Worm (Caenorhabditis elegans) whole organism, L1 larva: ENCODE data around the gene F37C12.18.

ENCODE experiments used
- C04F5.9 ChIP-seq: sonication (generic microtip); optimal IDR thresholded peaks from 2 replicates; lab custom pipeline; 2016; ENCODE audit warnings: missing genetic modification characterization, missing compliant biosample characterization
- C16A3.4 ChIP-seq: fragments of 150-350 bp; optimal IDR thresholded peaks from 2 replicates; lab custom pipeline; 2014; ENCODE audit warnings: missing biosample characterization, missing genetic modification characterization
- aha-1 ChIP-seq: fragments of 150-350 bp; optimal IDR thresholded peaks from 2 replicates; lab custom pipeline; 2014; ENCODE audit warnings: missing biosample characterization, missing genetic modification characterization
- ama-1 ChIP-seq: fragments of 150-350 bp; optimal IDR thresholded peaks from 2 replicates; lab custom pipeline; 2014
- ceh-8 ChIP-seq: fragments of 200-800 bp; sonication (Bioruptor generic); optimal IDR thresholded peaks from 2 replicates; lab custom pipeline; 2018; ENCODE audit warnings: mild to moderate bottlenecking, missing genetic modification characterization, moderate library complexity, missing compliant biosample characterization
- ceh-88 ChIP-seq: fragments of 200-800 bp; sonication (Bioruptor generic); IDR thresholded peaks from 2 replicates; pipeline ENCODE4 v1.3.6; 2022; ENCODE audit warnings: missing genetic modification characterization, missing compliant biosample characterization
- dpl-1 ChIP-seq, 3 experiments: fragments of 150-350 bp in 2 of 3; sonication (generic microtip) in 1 of 3; optimal IDR thresholded peaks; 2 replicates each; lab custom pipeline; 2014 to 2017; ENCODE audit warnings: missing biosample characterization in 3 of 3, missing genetic modification characterization in 3 of 3, missing genetic modification reagents in 3 of 3
- dsc-1 ChIP-seq: sonication (generic microtip); optimal IDR thresholded peaks from 2 replicates; lab custom pipeline; 2016; ENCODE audit warnings: mild to moderate bottlenecking, missing genetic modification characterization, missing compliant biosample characterization
- egl-27 ChIP-seq, 2 experiments: fragments of 150-350 bp in 1 of 2; sonication (generic microtip); optimal IDR thresholded peaks; 3 replicates each; lab custom pipeline; 2017 to 2018; ENCODE audit warnings: missing biosample characterization in 2 of 2, missing genetic modification characterization in 2 of 2, missing genetic modification reagents in 2 of 2
- fkh-10 ChIP-seq: sonication (generic microtip); optimal IDR thresholded peaks from 2 replicates; lab custom pipeline; 2017; ENCODE audit warnings: missing biosample characterization, missing genetic modification reagents, missing genetic modification characterization
- fkh-8 ChIP-seq: sonication (generic microtip); optimal IDR thresholded peaks from 2 replicates; lab custom pipeline; 2016; ENCODE audit warnings: mild to moderate bottlenecking, missing genetic modification characterization, missing compliant biosample characterization
- grh-1 ChIP-seq: fragments of 200-800 bp; sonication (Bioruptor generic); IDR thresholded peaks from 2 replicates; pipeline ENCODE4 v1.3.6; 2022; ENCODE audit warnings: missing genetic modification reagents, missing genetic modification characterization, missing compliant biosample characterization
- hlh-17 ChIP-seq: fragments of 200-800 bp; sonication (Bioruptor generic); optimal IDR thresholded peaks from 2 replicates; lab custom pipeline; 2018; ENCODE audit warnings: missing genetic modification characterization, mild to moderate bottlenecking, missing compliant biosample characterization, moderate library complexity, borderline replicate concordance
- hlh-4 ChIP-seq: sonication (generic microtip); optimal IDR thresholded peaks from 2 replicates; lab custom pipeline; 2016; ENCODE audit warnings: mild to moderate bottlenecking, missing genetic modification characterization, missing compliant biosample characterization
- hpl-2 ChIP-seq: fragments of 150-350 bp; optimal IDR thresholded peaks from 2 replicates; lab custom pipeline; 2014; ENCODE audit warnings: missing biosample characterization, missing genetic modification reagents, missing genetic modification characterization
- isw-1 ChIP-seq: fragments of 200-800 bp; sonication (Bioruptor generic); IDR thresholded peaks from 2 replicates; pipeline ENCODE4 v1.3.6; 2022; ENCODE audit warnings: missing genetic modification characterization, missing compliant biosample characterization
- lin-13 ChIP-seq: fragments of 150-350 bp; optimal IDR thresholded peaks from 2 replicates; lab custom pipeline; 2014; ENCODE audit warnings: missing biosample characterization, missing genetic modification reagents, missing genetic modification characterization
- lin-14 ChIP-seq: fragments of 200-800 bp; sonication (Bioruptor generic); optimal IDR thresholded peaks from 2 replicates; lab custom pipeline; 2018; ENCODE audit warnings: mild to moderate bottlenecking, missing genetic modification characterization, moderate library complexity, missing compliant biosample characterization
- lin-35 ChIP-seq, 2 experiments: fragments of 150-350 bp; optimal IDR thresholded peaks; 2 replicates each; lab custom pipeline; 2014; ENCODE audit warnings: missing biosample characterization in 2 of 2, missing genetic modification characterization in 2 of 2, missing genetic modification reagents in 2 of 2
- lin-39 ChIP-seq: fragments of 150-350 bp; optimal IDR thresholded peaks from 2 replicates; lab custom pipeline; 2014; ENCODE audit warnings: missing biosample characterization, missing genetic modification reagents, missing genetic modification characterization
- lsy-2 ChIP-seq, 2 experiments: fragments of 150-350 bp; optimal IDR thresholded peaks; 2 replicates each; lab custom pipeline; 2014; ENCODE audit warnings: missing biosample characterization in 2 of 2, missing genetic modification characterization in 2 of 2
- mab-9 ChIP-seq: fragments of 200-800 bp; sonication (Bioruptor generic); IDR thresholded peaks from 2 replicates; pipeline ENCODE4 v1.3.6; 2022; ENCODE audit warnings: missing genetic modification reagents, missing genetic modification characterization, missing compliant biosample characterization
- mdl-1 ChIP-seq, 2 experiments: fragments of 150-350 bp; optimal IDR thresholded peaks; 2 replicates each; lab custom pipeline; 2014 to 2017; ENCODE audit warnings: missing biosample characterization in 2 of 2, missing genetic modification characterization in 2 of 2, inconsistent platforms in 1 of 2
- mef-2 ChIP-seq: fragments of 150-350 bp; optimal IDR thresholded peaks from 2 replicates; lab custom pipeline; 2014; ENCODE audit warnings: missing biosample characterization, missing genetic modification characterization
- nhr-11 ChIP-seq: fragments of 150-350 bp; optimal IDR thresholded peaks from 2 replicates; lab custom pipeline; 2014; ENCODE audit warnings: missing biosample characterization, missing genetic modification characterization
- nhr-19 ChIP-seq: fragments of 200-800 bp; sonication (Bioruptor generic); conservative IDR thresholded peaks from 2 replicates; pipeline ENCODE4 v1.3.6; 2022; ENCODE audit warnings: missing genetic modification characterization, missing compliant biosample characterization
- nhr-237 ChIP-seq: fragments of 150-350 bp; optimal IDR thresholded peaks from 2 replicates; lab custom pipeline; 2014; ENCODE audit warnings: missing biosample characterization, missing genetic modification characterization
- nhr-28 ChIP-seq: fragments of 150-350 bp; optimal IDR thresholded peaks from 2 replicates; lab custom pipeline; 2014; ENCODE audit warnings: missing biosample characterization, missing genetic modification characterization
- nhr-47 ChIP-seq: sonication (generic microtip); optimal IDR thresholded peaks from 2 replicates; lab custom pipeline; 2016; ENCODE audit warnings: mild to moderate bottlenecking, missing genetic modification characterization, moderate library complexity, missing compliant biosample characterization
- nhr-77 ChIP-seq: fragments of 150-350 bp; optimal IDR thresholded peaks from 2 replicates; lab custom pipeline; 2014; ENCODE audit warnings: missing biosample characterization, missing genetic modification characterization
- nhr-84 ChIP-seq: sonication (generic microtip); optimal IDR thresholded peaks from 2 replicates; lab custom pipeline; 2017; ENCODE audit warnings: missing biosample characterization, missing genetic modification characterization
- nhr-90 ChIP-seq: sonication (generic microtip); optimal IDR thresholded peaks from 2 replicates; lab custom pipeline; 2016; ENCODE audit warnings: mild to moderate bottlenecking, missing genetic modification characterization, missing compliant biosample characterization; ENCODE audit not compliant: poor library complexity
- pag-3 ChIP-seq: sonication (generic microtip); optimal IDR thresholded peaks from 2 replicates; lab custom pipeline; 2017; ENCODE audit warnings: missing genetic modification characterization, mild to moderate bottlenecking, missing compliant biosample characterization, antibody characterized with exemption, borderline replicate concordance; ENCODE audit not compliant: insufficient read depth
- rnt-1 ChIP-seq: sonication (generic microtip); optimal IDR thresholded peaks from 2 replicates; lab custom pipeline; 2016; ENCODE audit warnings: mild to moderate bottlenecking, missing genetic modification characterization, moderate library complexity, missing compliant biosample characterization
- snpc-4 ChIP-seq: fragments of 150-350 bp; optimal IDR thresholded peaks from 2 replicates; lab custom pipeline; 2014; ENCODE audit warnings: missing biosample characterization, missing genetic modification characterization
- sox-4 ChIP-seq: sonication (generic microtip); optimal IDR thresholded peaks from 2 replicates; lab custom pipeline; 2016; ENCODE audit warnings: missing genetic modification characterization, missing compliant biosample characterization
- sptf-1 ChIP-seq: fragments of 150-350 bp; optimal IDR thresholded peaks from 2 replicates; lab custom pipeline; 2014; ENCODE audit warnings: missing biosample characterization, missing genetic modification characterization
- unc-62 ChIP-seq: fragments of 150-350 bp; optimal IDR thresholded peaks from 2 replicates; lab custom pipeline; 2014; ENCODE audit warnings: missing biosample characterization, missing genetic modification reagents, missing genetic modification characterization
- unc-98 ChIP-seq: fragments of 200-800 bp; sonication (Bioruptor generic); IDR thresholded peaks from 2 replicates; pipeline ENCODE4 v1.3.6; 2022; ENCODE audit warnings: missing genetic modification characterization, missing compliant biosample characterization
- vab-15 ChIP-seq: sonication (generic microtip); optimal IDR thresholded peaks from 2 replicates; lab custom pipeline; 2017; ENCODE audit warnings: missing genotype, mild to moderate bottlenecking, missing genetic modification characterization, missing compliant biosample characterization
- zag-1 ChIP-seq: fragments of 150-350 bp; optimal IDR thresholded peaks from 2 replicates; lab custom pipeline; 2014; ENCODE audit warnings: missing biosample characterization, missing genetic modification characterization
- zip-4 ChIP-seq: fragments of 200-800 bp; sonication (Bioruptor generic); optimal IDR thresholded peaks from 2 replicates; lab custom pipeline; 2018; ENCODE audit warnings: mild to moderate bottlenecking, missing genetic modification characterization, moderate library complexity, missing compliant biosample characterization
- ztf-11 ChIP-seq, 2 experiments: sonication (generic microtip); optimal IDR thresholded peaks; 2 replicates each; lab custom pipeline; 2016 to 2017; ENCODE audit warnings: missing genetic modification characterization in 2 of 2, missing biosample characterization in 1 of 2, missing compliant biosample characterization in 1 of 2

F37C12.18 gene

DNA sequence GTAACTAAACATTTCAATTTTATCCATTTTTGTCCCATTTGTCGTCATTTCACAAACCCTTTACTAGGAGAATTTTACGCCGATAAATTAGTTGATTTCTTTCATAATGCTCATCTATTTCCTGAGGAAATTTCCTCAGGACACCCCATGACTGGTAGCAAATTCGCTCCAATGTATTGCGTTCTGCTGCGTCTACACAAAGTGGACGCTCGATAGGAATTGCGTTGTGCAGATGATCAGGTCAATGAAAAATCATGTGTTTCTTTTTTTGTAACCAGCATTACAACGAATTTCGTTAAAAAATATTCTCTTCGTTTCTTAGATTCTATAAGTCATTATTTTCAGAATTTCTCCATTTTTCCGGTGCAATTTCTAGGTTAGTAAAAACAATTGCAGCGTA is 13.4 kb downstream of the F37C12.18 start, which contains the start of gene epg-4 (continued):
- no peak for TF ChIP-seq nhr-28
- no peak for TF ChIP-seq zag-1 (tag; lab: Kevin White, UChicago)
- peak; percentile 3 for TF ChIP-seq nhr-77 (tag; lab: Kevin White, UChicago)
- no peak for TF ChIP-seq ztf-11 (tag; optimal IDR thresholded peaks at IDR 0.05; lab: Kevin White, UChicago)
- no peak; the same call in 1 of the 2 replicates for TF ChIP-seq isw-1 (GFP tag; lab: Robert Waterston, UW)
- TF ChIP-seq rnt-1 (tag; lab: Kevin White, UChicago): no peak
- no peak for TF ChIP-seq pag-3 (tag; lab: Kevin White, UChicago)
- peak; percentile 9 to 53 (median 41) for TF ChIP-seq dpl-1 (GFP tag; optimal IDR thresholded peaks at IDR 0.05; lab: Kevin White, UChicago)
- no peak for TF ChIP-seq hlh-17 (GFP tag; lab: Kevin White, UChicago)
- peak in 1 of 2 experiments; percentile 69 for TF ChIP-seq lsy-2 (tag; optimal IDR thresholded peaks at IDR 0.05; lab: Kevin White, UChicago)
- TF ChIP-seq fkh-8 (tag; lab: Kevin White, UChicago): no peak
- TF ChIP-seq nhr-90 (tag; lab: Kevin White, UChicago): no peak
- TF ChIP-seq zip-4 (GFP tag; lab: Kevin White, UChicago): no peak
- TF ChIP-seq snpc-4 (tag; lab: Kevin White, UChicago): no peak
- no peak for TF ChIP-seq lin-39
- no peak for TF ChIP-seq lin-13 (GFP tag; lab: Kevin White, UChicago)
- no peak for TF ChIP-seq sox-4 (tag; lab: Kevin White, UChicago)
- TF ChIP-seq mef-2: no peak
- peak; percentile 70 for TF ChIP-seq lin-14
- TF ChIP-seq lin-35 (GFP tag; optimal IDR thresholded peaks at IDR 0.05; lab: Kevin White, UChicago): peak; percentile 42 to 79
- no peak for TF ChIP-seq nhr-11 (tag; lab: Kevin White, UChicago)
- TF ChIP-seq ceh-88 (GFP tag; lab: Robert Waterston, UW): no peak
- TF ChIP-seq egl-27 (tag; optimal IDR thresholded peaks at IDR 0.05; lab: Kevin White, UChicago): no peak
- no peak for TF ChIP-seq aha-1 (tag; lab: Kevin White, UChicago)
- TF ChIP-seq dsc-1 (tag; lab: Kevin White, UChicago): no peak
- no peak for TF ChIP-seq mab-9 (GFP tag; lab: Robert Waterston, UW)
- no peak for TF ChIP-seq nhr-237 (tag; lab: Kevin White, UChicago)
- TF ChIP-seq sptf-1: no peak
- TF ChIP-seq hpl-2 (GFP tag; lab: Kevin White, UChicago): no peak
- no peak for TF ChIP-seq nhr-84
- TF ChIP-seq C04F5.9: no peak
- TF ChIP-seq unc-62 (GFP tag; lab: Kevin White, UChicago): no peak
- TF ChIP-seq vab-15 (tag; lab: Kevin White, UChicago): no peak
- no peak for TF ChIP-seq nhr-19

DNA sequence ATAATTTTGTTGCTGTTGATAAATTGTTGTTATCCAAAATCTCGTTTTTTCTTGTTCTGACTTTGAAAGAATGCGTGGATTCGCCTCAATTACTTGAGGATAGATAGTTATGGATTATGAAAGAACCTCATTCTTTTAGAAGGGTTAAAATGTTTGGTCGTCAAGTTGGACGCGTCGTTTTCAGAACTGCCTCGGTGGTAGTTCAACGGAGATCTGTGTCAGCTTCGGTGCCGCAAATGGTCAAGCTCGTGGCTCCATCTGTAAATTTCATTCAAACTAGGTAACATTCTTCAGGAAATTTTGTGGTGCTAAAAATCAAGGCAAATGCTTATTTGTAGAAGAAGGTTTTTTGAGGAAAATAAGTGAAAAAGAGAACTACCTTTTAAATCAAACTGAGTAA is 14.6 kb downstream of the F37C12.18 start, which contains the start of gene ndab-2:
TSS of gene ndab-2 (plus strand) at position 140 of the 400 bp plus-strand sequence.
- no peak for TF ChIP-seq fkh-10
- TF ChIP-seq hlh-4 (tag; lab: Kevin White, UChicago): no peak
- TF ChIP-seq lsy-2 (tag; optimal IDR thresholded peaks at IDR 0.05; lab: Kevin White, UChicago): peak in 1 of 2 experiments; percentile 28
- no peak for TF ChIP-seq lin-13 (GFP tag; lab: Kevin White, UChicago)
- TF ChIP-seq C16A3.4: no peak
- no peak for TF ChIP-seq unc-98 (GFP tag; lab: Robert Waterston, UW)
- TF ChIP-seq ceh-8 (GFP tag; lab: Kevin White, UChicago): no peak
- no peak for TF ChIP-seq nhr-77 (tag; lab: Kevin White, UChicago)
- peak; percentile 18 for TF ChIP-seq nhr-47
- peak; percentile 5 for TF ChIP-seq nhr-90 (tag; lab: Kevin White, UChicago)
- no peak for TF ChIP-seq mdl-1 (tag; optimal IDR thresholded peaks at IDR 0.05; lab: Kevin White, UChicago)
- TF ChIP-seq mef-2: no peak
- TF ChIP-seq grh-1 (GFP tag; lab: Robert Waterston, UW): no peak
- TF ChIP-seq ama-1 (lab: Kevin White, UChicago): peak; percentile 41
